Fruit fly (Drosophila melanogaster): Measurements from ENCODE around the gene Cyp12c1.

DNA sequence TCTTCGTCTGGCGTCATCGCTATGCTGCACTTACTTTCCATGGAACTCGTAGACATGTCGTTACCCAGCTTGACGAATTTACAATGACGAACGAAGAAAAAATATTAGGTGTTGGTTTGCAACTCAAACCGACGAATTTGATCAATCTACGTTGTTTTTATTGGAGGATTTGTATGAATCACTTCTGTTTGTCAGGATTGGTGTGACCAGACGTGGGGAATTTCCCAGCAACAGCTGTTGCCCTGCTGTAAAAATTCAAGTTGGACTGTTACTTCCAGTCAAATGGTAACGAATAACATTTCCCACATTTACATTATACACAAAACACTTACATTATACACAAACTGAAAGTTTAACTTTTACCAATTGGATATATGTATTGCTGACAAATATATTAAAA is 2.3 kb downstream of the Cyp12c1 start, which contains the start of gene Chmp1:
- TF ChIP-seq Hr96 (GFP tag; optimal IDR thresholded peaks at IDR 0.05) (no peak), Crg-1 (GFP tag; optimal IDR thresholded peaks at IDR 0.05) (no peak), pad (GFP tag; optimal IDR thresholded peaks at IDR 0.05) (no peak), CG14711 (tag; optimal IDR thresholded peaks at IDR 0.05) (no peak)
